Worm (Caenorhabditis elegans): ENCODE data around the gene best-12.

The best-12 gene

DNA sequence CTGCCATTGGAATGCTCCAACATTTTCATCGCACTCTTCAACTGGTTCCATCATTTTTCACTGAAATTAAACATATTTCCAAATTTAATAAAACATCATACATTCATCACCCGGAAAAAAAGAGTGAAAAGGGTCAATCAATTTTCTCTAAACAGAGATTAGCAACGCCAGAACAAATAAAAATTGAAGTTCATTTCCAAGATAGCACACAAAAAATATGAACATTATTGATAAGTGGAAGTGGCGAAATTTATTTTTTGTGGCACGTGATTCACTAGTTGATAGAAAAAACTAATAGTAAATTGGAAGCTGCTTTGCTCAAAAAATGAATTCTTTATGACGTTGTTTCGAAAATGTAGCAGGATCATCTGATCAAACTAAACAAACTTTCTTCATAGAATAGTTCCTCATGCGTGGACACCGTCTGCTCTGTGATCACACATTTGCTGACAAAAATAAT, 26.0 kb downstream of the best-12 start, which contains the start of the genes F14H3.12 and srj-29:
F14H3.12 (minus strand) TSS at position 74 of the 460 bp plus-strand sequence.
srj-29 (plus strand) TSS at position 410 of the 460 bp plus-strand sequence.
- TF ChIP-seq nhr-11 (tag; optimal IDR thresholded peaks at IDR 0.05) = no peak

DNA sequence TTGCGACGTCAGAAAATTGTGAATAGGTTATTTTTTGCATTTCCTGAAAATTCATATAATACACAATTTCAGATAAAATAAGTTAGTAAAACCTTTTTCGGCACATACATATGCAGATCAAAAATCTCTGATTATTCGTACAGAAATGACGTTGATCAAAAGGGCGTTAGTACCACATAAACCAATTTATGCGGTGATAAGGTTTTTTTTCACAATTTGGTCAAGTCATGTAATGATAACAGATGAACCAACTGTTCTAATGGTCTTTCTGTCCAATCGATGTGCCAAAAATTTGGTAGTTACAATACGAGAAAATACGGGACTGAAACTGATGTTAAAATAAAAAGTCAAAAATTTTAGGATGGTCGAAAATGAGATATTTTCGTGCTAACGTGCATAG, 30.8 kb downstream of the best-12 start:
- TF ChIP-seq elt-4 (tag; optimal IDR thresholded peaks at IDR 0.05) (no peak), ceh-45 (GFP tag; IDR thresholded peaks at IDR 0.05) (no peak), ceh-18 (tag; optimal IDR thresholded peaks at IDR 0.05) (no peak), elt-2 (tag; optimal IDR thresholded peaks at IDR 0.05) (peak; percentile 41), F13H6.1 (tag; optimal IDR thresholded peaks at IDR 0.05) (no peak), sox-4 (tag; optimal IDR thresholded peaks at IDR 0.05) (no peak), eyg-1 (tag; optimal IDR thresholded peaks at IDR 0.05) (no peak)

DNA sequence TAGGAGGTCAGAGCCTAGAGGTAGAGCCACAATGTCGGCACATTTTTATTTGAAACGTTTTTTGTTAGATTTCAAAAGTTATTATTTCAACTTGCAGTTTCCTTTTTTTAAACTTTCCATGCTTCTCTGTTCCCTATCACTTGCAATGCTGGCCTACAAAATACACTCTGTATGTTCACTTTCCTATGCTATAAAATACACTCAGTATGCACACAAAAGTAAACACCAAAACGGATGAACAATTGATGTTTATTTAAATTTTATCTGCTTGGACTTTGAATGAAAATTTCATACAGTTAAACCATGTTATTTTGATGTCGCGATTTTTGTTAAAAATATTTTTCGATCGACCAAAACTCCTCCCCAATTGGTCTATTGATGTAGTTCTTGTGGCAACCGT, 31.4 kb downstream of the best-12 start:
- TF ChIP-seq pag-3 (tag; optimal IDR thresholded peaks at IDR 0.05; ENCODE audit: borderline replicate concordance) (no peak), unc-3 (GFP tag; conservative IDR thresholded peaks at IDR 0.05) (no peak), unc-3 (tag; optimal IDR thresholded peaks at IDR 0.05) (no peak), lin-11 (tag; optimal IDR thresholded peaks at IDR 0.05) (no peak), dmd-4 (tag; optimal IDR thresholded peaks at IDR 0.05; ENCODE audit: borderline replicate concordance) (no peak), Y22D7AL.16 (tag; optimal IDR thresholded peaks at IDR 0.05) (no peak), fkh-10 (GFP tag; optimal IDR thresholded peaks at IDR 0.05) (no peak), sox-4 (tag; optimal IDR thresholded peaks at IDR 0.05) (no peak), ceh-14 (tag; optimal IDR thresholded peaks at IDR 0.05) (no peak), unc-55 (GFP tag; optimal IDR thresholded peaks at IDR 0.05) (no peak), ceh-45 (GFP tag; IDR thresholded peaks at IDR 0.05) (no peak), gmeb-2 (tag; optimal IDR thresholded peaks at IDR 0.05) (no peak), T23F11.4 (GFP tag; optimal IDR thresholded peaks at IDR 0.05) (no peak)

DNA sequence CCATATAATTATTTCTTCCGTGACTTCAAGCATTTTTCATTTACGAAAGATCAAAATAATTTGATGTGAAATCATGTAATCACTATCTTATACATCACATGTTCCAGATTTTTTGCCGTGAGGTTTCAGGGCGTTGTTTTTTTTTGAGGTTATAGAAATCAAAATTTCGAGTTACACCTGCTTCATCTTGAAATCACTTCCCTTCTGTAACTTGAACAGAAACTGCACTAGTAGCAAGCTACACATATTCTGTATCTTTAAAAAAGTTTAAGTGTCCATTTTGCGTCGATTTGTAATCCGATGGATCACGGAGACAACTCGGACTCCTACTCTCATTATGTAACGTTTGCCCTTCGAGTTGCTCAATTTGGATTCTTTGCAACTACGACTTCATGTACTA, 41.4 kb downstream of the best-12 start, which contains the start of gene F22B8.3:
F22B8.3 (plus strand) TSS at position 301 of the 400 bp plus-strand sequence.
- TF ChIP-seq K09A11.1 (tag; optimal IDR thresholded peaks at IDR 0.05; ENCODE audit: insufficient read depth) (no peak), ceh-2 (tag; optimal IDR thresholded peaks at IDR 0.05) (no peak), nhr-232 (tag; optimal IDR thresholded peaks at IDR 0.05) (no peak)

DNA sequence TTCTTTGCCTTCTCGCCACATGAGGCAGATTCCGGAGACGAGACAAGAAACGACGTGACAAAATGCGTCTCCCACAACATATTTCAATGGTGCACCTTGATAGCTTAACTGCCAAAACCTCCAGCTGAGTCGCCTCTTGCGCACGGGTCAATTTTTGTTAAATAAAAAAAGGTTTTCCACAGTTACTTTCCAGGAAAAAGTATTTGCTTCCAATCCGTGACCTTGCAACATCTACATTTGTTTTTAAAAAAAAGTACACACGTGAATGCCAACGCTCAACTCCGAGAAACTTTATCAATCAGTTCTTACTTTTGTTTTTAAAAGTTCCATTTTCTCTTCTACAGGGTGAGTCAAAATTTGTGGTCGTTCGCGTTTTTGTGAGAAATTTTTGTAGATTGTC, 45.0 kb downstream of the best-12 start, which contains the start of gene F22B8.7:
F22B8.7 (plus strand) TSS at position 301 of the 400 bp plus-strand sequence.
- TF ChIP-seq unc-55 (GFP tag; optimal IDR thresholded peaks at IDR 0.05) (no peak), ets-4 (tag; optimal IDR thresholded peaks at IDR 0.05) (no peak), Y22D7AL.16 (tag; optimal IDR thresholded peaks at IDR 0.05) (no peak), ztf-16 (tag; optimal IDR thresholded peaks at IDR 0.05) (no peak), gmeb-2 (tag; optimal IDR thresholded peaks at IDR 0.05) (no peak), hlh-15 (tag; optimal IDR thresholded peaks at IDR 0.05) (no peak)

DNA sequence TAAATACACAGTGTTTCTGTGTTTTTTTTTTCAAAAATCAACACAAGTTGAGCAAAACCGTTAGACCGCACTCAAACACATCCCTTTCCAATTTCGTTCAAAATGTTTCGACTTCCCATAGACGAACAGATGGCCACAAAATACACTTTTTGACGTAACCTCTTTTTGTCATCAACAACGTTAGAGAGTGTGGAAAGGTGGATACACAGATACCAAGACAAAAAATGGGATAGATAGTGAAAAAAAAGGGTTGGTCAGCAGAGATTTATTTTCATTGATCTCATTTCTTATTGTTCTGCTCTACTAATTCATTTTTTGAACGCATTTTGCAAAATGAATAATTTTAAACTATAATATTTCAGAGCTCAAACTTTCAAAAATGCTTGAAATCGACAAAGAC, 45.6 kb downstream of the best-12 start:
- TF ChIP-seq ceh-6 (GFP tag; optimal IDR thresholded peaks at IDR 0.05) = no peak
- no peak for TF ChIP-seq nhr-11 (tag; optimal IDR thresholded peaks at IDR 0.05)
- TF ChIP-seq lin-11 (tag; optimal IDR thresholded peaks at IDR 0.05) = no peak
- no peak for TF ChIP-seq gmeb-2 (tag; optimal IDR thresholded peaks at IDR 0.05)
- TF ChIP-seq ceh-14 (tag; optimal IDR thresholded peaks at IDR 0.05) = no peak
- TF ChIP-seq pag-3 (tag; optimal IDR thresholded peaks at IDR 0.05; ENCODE audit: borderline replicate concordance) = no peak
- TF ChIP-seq rnt-1 (tag; optimal IDR thresholded peaks at IDR 0.05) = no peak
- no peak for TF ChIP-seq ceh-24 (tag; optimal IDR thresholded peaks at IDR 0.05)
- TF ChIP-seq unc-86 (tag; optimal IDR thresholded peaks at IDR 0.05) = no peak
- no peak for TF ChIP-seq ceh-34 (tag; optimal IDR thresholded peaks at IDR 0.05)
- TF ChIP-seq nhr-232 (tag; optimal IDR thresholded peaks at IDR 0.05) = no peak
- TF ChIP-seq ceh-45 (GFP tag; IDR thresholded peaks at IDR 0.05) = no peak
- no peak for TF ChIP-seq elt-2 (tag; optimal IDR thresholded peaks at IDR 0.05)
- TF ChIP-seq F13H6.1 (tag; optimal IDR thresholded peaks at IDR 0.05) = no peak
- no peak for TF ChIP-seq hlh-8 (tag; optimal IDR thresholded peaks at IDR 0.05)

All from whole organism, late embryonic.